Fruit fly (Drosophila melanogaster) whole organism, embryonic: ENCODE measurements around the gene CG13884.
A peak's percentile ranks its signal among the peaks of the same experiment; 100 is the strongest.

ENCODE experiments used
- Blimp-1 ChIP-seq: fragments of 200-800 bp; sonication (Bioruptor generic); optimal IDR thresholded peaks from 3 replicates; lab custom pipeline; 2018; ENCODE audit warnings: missing biosample characterization, missing genetic modification characterization, mild to moderate bottlenecking, moderate library complexity, missing genetic modification reagents
- Bteb2 ChIP-seq: fragments of 200-800 bp; sonication (Bioruptor generic); optimal IDR thresholded peaks from 2 replicates; lab custom pipeline; 2016; ENCODE audit warnings: missing biosample characterization, missing genetic modification characterization
- CG1024 ChIP-seq: fragments of 200-800 bp; sonication (Bioruptor generic); IDR thresholded peaks from 2 replicates; pipeline ENCODE4 v1.3.6; 2022; ENCODE audit warnings: missing biosample characterization, missing genetic modification characterization
- CG10366 ChIP-seq: fragments of 200-800 bp; sonication (Bioruptor generic); IDR thresholded peaks from 2 replicates; pipeline ENCODE4 v1.3.6; 2022; ENCODE audit warnings: missing biosample characterization, missing genetic modification characterization
- CG11696 ChIP-seq: fragments of 200-800 bp; sonication (Bioruptor generic); IDR thresholded peaks from 2 replicates; pipeline ENCODE4 v1.3.6; 2022; ENCODE audit warnings: missing biosample characterization, missing genetic modification characterization
- CG12659 ChIP-seq: fragments of 200-800 bp; sonication (Bioruptor generic); optimal IDR thresholded peaks from 3 replicates; lab custom pipeline; 2017; ENCODE audit warnings: mild to moderate bottlenecking, missing biosample characterization, missing genetic modification reagents, missing genetic modification characterization
- CG14441 ChIP-seq: fragments of 200-800 bp; sonication (Bioruptor generic); IDR thresholded peaks from 2 replicates; pipeline ENCODE4 v1.3.6; 2022; ENCODE audit warnings: missing biosample characterization, missing genetic modification characterization
- CG1529 ChIP-seq: fragments of 200-800 bp; sonication (Bioruptor generic); optimal IDR thresholded peaks from 3 replicates; lab custom pipeline; 2018; ENCODE audit warnings: missing biosample characterization, missing genetic modification characterization
- CG1603 ChIP-seq: fragments of 200-800 bp; sonication (Bioruptor generic); optimal IDR thresholded peaks from 2 replicates; lab custom pipeline; 2019; ENCODE audit warnings: missing biosample characterization, mild to moderate bottlenecking, missing genetic modification characterization, moderate library complexity
- CG17361 ChIP-seq: fragments of 200-800 bp; sonication (Bioruptor generic); IDR thresholded peaks from 3 replicates; pipeline ENCODE4 v1.3.6; 2022; ENCODE audit warnings: missing biosample characterization, missing genetic modification characterization
- CG17385 ChIP-seq: fragments of 200-800 bp; sonication (Bioruptor generic); optimal IDR thresholded peaks from 3 replicates; lab custom pipeline; 2018; ENCODE audit warnings: missing biosample characterization, mild to moderate bottlenecking, missing genetic modification characterization
- CG2120 ChIP-seq: fragments of 200-800 bp; sonication (Bioruptor generic); optimal IDR thresholded peaks from 3 replicates; lab custom pipeline; 2016; ENCODE audit warnings: missing biosample characterization, missing genetic modification characterization
- CG2678 ChIP-seq: fragments of 200-800 bp; sonication (Bioruptor generic); optimal IDR thresholded peaks from 3 replicates; lab custom pipeline; 2019; ENCODE audit warnings: missing biosample characterization, mild to moderate bottlenecking, missing genetic modification characterization, moderate library complexity
- CG32767 ChIP-seq: fragments of 200-800 bp; sonication (Bioruptor generic); IDR thresholded peaks from 2 replicates; pipeline ENCODE4 v1.3.6; 2022; ENCODE audit warnings: missing biosample characterization, missing genetic modification characterization
- CG4328 ChIP-seq: fragments of 200-800 bp; sonication (Bioruptor generic); optimal IDR thresholded peaks from 3 replicates; lab custom pipeline; 2017; ENCODE audit warnings: missing biosample characterization, missing genetic modification reagents, missing genetic modification characterization
- CG4404 ChIP-seq: fragments of 200-800 bp; sonication (Bioruptor generic); IDR thresholded peaks from 2 replicates; pipeline ENCODE4 v1.3.6; 2022; ENCODE audit warnings: missing biosample characterization, missing genetic modification characterization
- CG4617 ChIP-seq: fragments of 200-800 bp; sonication (Bioruptor generic); optimal IDR thresholded peaks from 3 replicates; lab custom pipeline; 2016; ENCODE audit warnings: missing biosample characterization, missing genetic modification characterization, borderline replicate concordance
- CG6791 ChIP-seq: fragments of 200-800 bp; sonication (Bioruptor generic); IDR thresholded peaks from 3 replicates; pipeline ENCODE4 v1.3.6; 2022; ENCODE audit warnings: missing biosample characterization, missing genetic modification characterization; ENCODE audit not compliant: partially characterized antibody
- CG6813 ChIP-seq: fragments of 200-800 bp; sonication (Bioruptor generic); optimal IDR thresholded peaks from 2 replicates; lab custom pipeline; 2017; ENCODE audit warnings: missing biosample characterization, missing genetic modification characterization, mild to moderate bottlenecking, moderate library complexity, missing genetic modification reagents
- CG7963 ChIP-seq: fragments of 200-800 bp; sonication (Bioruptor generic); IDR thresholded peaks from 3 replicates; pipeline ENCODE4 v1.3.6; 2022; ENCODE audit warnings: missing biosample characterization, missing genetic modification characterization; ENCODE audit not compliant: partially characterized antibody
- CG9437 ChIP-seq: fragments of 200-800 bp; sonication (Bioruptor generic); optimal IDR thresholded peaks from 2 replicates; lab custom pipeline; 2018; ENCODE audit warnings: missing biosample characterization, mild to moderate bottlenecking, missing genetic modification characterization
- CG9797 ChIP-seq: fragments of 200-800 bp; sonication (Bioruptor generic); optimal IDR thresholded peaks from 3 replicates; lab custom pipeline; 2018; ENCODE audit warnings: missing biosample characterization, mild to moderate bottlenecking, missing genetic modification characterization
- CkIIα-i1 ChIP-seq: fragments of 200-800 bp; sonication (Bioruptor generic); IDR thresholded peaks from 2 replicates; pipeline ENCODE4 v1.3.6; 2022; ENCODE audit warnings: missing biosample characterization, missing genetic modification characterization
- GATAe ChIP-seq: fragments of 200-800 bp; sonication (Bioruptor generic); conservative IDR thresholded peaks from 2 replicates; pipeline ENCODE4 v1.3.6; 2022; ENCODE audit warnings: missing biosample characterization, missing genetic modification characterization
- H15 ChIP-seq: fragments of 200-800 bp; sonication (Bioruptor generic); IDR thresholded peaks from 3 replicates; pipeline ENCODE4 v1.3.6; 2022; ENCODE audit warnings: missing biosample characterization, missing genetic modification characterization
- Hr51 ChIP-seq, 2 experiments: fragments of 200-800 bp; sonication (Bioruptor generic); optimal IDR thresholded peaks; 2 replicates in 1 of 2; 3 replicates in 1 of 2; lab custom pipeline; 2016 to 2018; ENCODE audit warnings: missing biosample characterization in 2 of 2, missing genetic modification characterization in 2 of 2, mild to moderate bottlenecking in 1 of 2, moderate library complexity in 1 of 2
- Meics ChIP-seq: fragments of 200-800 bp; sonication (Bioruptor generic); optimal IDR thresholded peaks from 2 replicates; lab custom pipeline; 2017; ENCODE audit warnings: missing biosample characterization, mild to moderate bottlenecking, missing genetic modification characterization
- Mrtf ChIP-seq: fragments of 200-800 bp; sonication (Bioruptor generic); IDR thresholded peaks from 3 replicates; pipeline ENCODE4 v1.3.6; 2022; ENCODE audit warnings: missing biosample characterization, missing genetic modification characterization
- Tbp ChIP-seq: fragments of >200 bp; optimal IDR thresholded peaks from 2 replicates; lab custom pipeline; 2018; ENCODE audit warnings: missing biosample characterization, missing genetic modification characterization
- bbx ChIP-seq: fragments of 200-800 bp; sonication (Bioruptor generic); IDR thresholded peaks from 2 replicates; pipeline ENCODE4 v1.3.6; 2022; ENCODE audit warnings: missing biosample characterization, missing genetic modification characterization; ENCODE audit not compliant: partially characterized antibody
- fd102C ChIP-seq: fragments of 200-800 bp; sonication (Bioruptor generic); optimal IDR thresholded peaks from 2 replicates; lab custom pipeline; 2018; ENCODE audit warnings: missing biosample characterization, mild to moderate bottlenecking, missing genetic modification characterization, moderate library complexity
- gsb-n ChIP-seq: fragments of 200-800 bp; sonication (Bioruptor generic); optimal IDR thresholded peaks from 3 replicates; lab custom pipeline; 2018; ENCODE audit warnings: missing biosample characterization, mild to moderate bottlenecking, missing genetic modification characterization
- her ChIP-seq: fragments of 200-800 bp; sonication (Bioruptor generic); optimal IDR thresholded peaks from 2 replicates; lab custom pipeline; 2016; ENCODE audit warnings: missing biosample characterization, missing genetic modification characterization
- klu ChIP-seq: fragments of 200-800 bp; sonication (Bioruptor generic); IDR thresholded peaks from 2 replicates; pipeline ENCODE4 v1.3.6; 2022; ENCODE audit warnings: missing biosample characterization, missing genetic modification characterization
- lab ChIP-seq: fragments of 200-800 bp; sonication (Bioruptor generic); optimal IDR thresholded peaks from 3 replicates; lab custom pipeline; 2017; ENCODE audit warnings: missing biosample characterization, missing genetic modification characterization, mild to moderate bottlenecking, moderate library complexity, missing genetic modification reagents
- lilli ChIP-seq: fragments of 200-800 bp; sonication (Bioruptor generic); optimal IDR thresholded peaks from 3 replicates; lab custom pipeline; 2016; ENCODE audit warnings: missing biosample characterization, missing genetic modification characterization
- lov ChIP-seq, 2 experiments: fragments of 200-800 bp in 1 of 2; fragments of >200 bp in 1 of 2; sonication (Bioruptor generic) in 1 of 2; IDR thresholded peaks in 1 of 2; optimal IDR thresholded peaks in 1 of 2; 2 replicates in 1 of 2; 3 replicates in 1 of 2; pipeline versions ENCODE4 v1.3.6 to Lab custom; 2017 to 2022; ENCODE audit warnings: missing biosample characterization in 1 of 2, missing genetic modification characterization in 1 of 2
- nerfin-1 ChIP-seq: fragments of 200-800 bp; sonication (Bioruptor generic); optimal IDR thresholded peaks from 3 replicates; lab custom pipeline; 2019; ENCODE audit warnings: missing biosample characterization, mild to moderate bottlenecking, missing genetic modification characterization, moderate library complexity
- nmo ChIP-seq: fragments of 200-800 bp; sonication (Bioruptor generic); optimal IDR thresholded peaks from 2 replicates; lab custom pipeline; 2018; ENCODE audit warnings: missing biosample characterization, mild to moderate bottlenecking, missing genetic modification characterization, moderate library complexity
- pum ChIP-seq: fragments of 200-800 bp; sonication (Bioruptor generic); optimal IDR thresholded peaks from 2 replicates; lab custom pipeline; 2016; ENCODE audit warnings: missing biosample characterization, missing genetic modification characterization
- rib ChIP-seq: fragments of 200-800 bp; sonication (Bioruptor generic); IDR thresholded peaks from 2 replicates; pipeline ENCODE4 v1.3.6; 2022; ENCODE audit warnings: missing biosample characterization, missing genetic modification characterization
- sisA ChIP-seq: fragments of 200-800 bp; sonication (Bioruptor generic); IDR thresholded peaks from 2 replicates; pipeline ENCODE4 v1.3.6; 2022; ENCODE audit warnings: missing biosample characterization, missing genetic modification characterization
- toy ChIP-seq: fragments of 200-800 bp; sonication (Bioruptor generic); IDR thresholded peaks from 2 replicates; pipeline ENCODE4 v1.3.6; 2022; ENCODE audit warnings: missing biosample characterization, missing genetic modification characterization
- ttk ChIP-seq: fragments of 200-800 bp; sonication (Bioruptor generic); IDR thresholded peaks from 2 replicates; pipeline ENCODE4 v2.1.2; 2022; ENCODE audit warnings: missing biosample characterization, missing genetic modification characterization
- unc-4 ChIP-seq: fragments of 200-800 bp; sonication (Bioruptor generic); IDR thresholded peaks from 2 replicates; pipeline ENCODE4 v1.3.6; 2022; ENCODE audit warnings: missing biosample characterization, missing genetic modification characterization; ENCODE audit not compliant: partially characterized antibody
- unpg ChIP-seq: fragments of 200-800 bp; sonication (Bioruptor generic); optimal IDR thresholded peaks from 3 replicates; lab custom pipeline; 2018; ENCODE audit warnings: missing biosample characterization, mild to moderate bottlenecking, missing genetic modification characterization, moderate library complexity
- z ChIP-seq: fragments of 200-800 bp; sonication (Bioruptor generic); IDR thresholded peaks from 3 replicates; pipeline ENCODE4 v1.3.6; 2022; ENCODE audit warnings: missing biosample characterization, missing genetic modification characterization

Gene CG13884

DNA sequence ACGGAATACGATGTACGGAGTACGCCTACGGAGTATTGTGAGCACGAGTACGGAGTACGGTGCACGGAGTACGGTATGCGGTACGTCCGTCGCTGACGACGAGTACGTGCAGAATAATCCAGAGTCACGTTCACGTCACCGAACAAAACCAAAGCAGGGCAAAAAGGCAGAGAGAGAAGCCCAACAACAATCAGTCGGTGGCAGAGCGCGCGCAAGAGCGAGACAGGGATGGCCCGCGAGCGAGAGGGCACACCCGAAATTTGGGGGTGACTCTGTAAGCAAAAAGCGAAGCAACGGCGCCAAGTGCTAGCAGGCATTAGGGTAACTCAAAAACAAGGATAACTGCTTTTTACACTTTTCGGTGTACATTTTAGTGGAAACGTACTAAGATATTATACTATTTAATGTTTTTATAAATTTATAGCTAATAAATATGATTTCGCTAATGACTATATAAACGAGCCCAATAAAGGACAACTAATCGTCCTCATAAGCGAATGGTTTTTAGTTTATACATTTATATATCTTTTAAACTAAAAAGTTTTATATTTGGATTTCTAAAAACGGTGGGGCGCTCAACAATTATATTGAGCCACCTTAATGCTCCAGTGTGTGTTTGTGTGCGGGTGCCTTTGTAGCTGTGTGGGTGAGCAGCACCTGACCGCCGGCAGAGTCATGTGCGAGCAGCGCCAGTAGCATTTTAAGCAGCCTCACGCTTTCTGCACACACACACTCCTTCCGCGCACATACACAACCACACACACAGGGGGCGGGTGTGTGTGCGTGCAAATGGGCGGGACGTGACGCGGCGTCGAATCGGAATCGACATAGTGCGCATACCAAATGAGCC, 11.2 kb upstream of the CG13884 start (continued):
- TF ChIP-seq her (GFP tag; lab: Kevin White, UChicago) (no peak), z (GFP tag; lab: Robert Waterston, UW) (no peak), CG2120 (GFP tag; lab: Kevin White, UChicago) (peak; percentile 74), CkIIα-i1 (GFP tag; lab: Robert Waterston, UW) (no peak), nmo (GFP tag; lab: Kevin White, UChicago) (peak; percentile 89), CG7963 (GFP tag; lab: Robert Waterston, UW) (no peak), klu (peak; percentile 50), CG11696 (GFP tag; lab: Robert Waterston, UW) (peak; percentile 50; the same call in 1 of the 2 replicates), Tbp (GFP tag; lab: Kevin White, UChicago) (no peak), nerfin-1 (peak; percentile 85), fd102C (GFP tag; lab: Kevin White, UChicago) (peak; percentile 30), Hr51 (GFP tag; optimal IDR thresholded peaks at IDR 0.05; lab: Kevin White, UChicago) (peak; percentile 26 to 93), rib (GFP tag; lab: Robert Waterston, UW) (no peak), H15 (GFP tag; lab: Robert Waterston, UW) (0 out of 3 replicates have a peak, but pooled peaks have one; percentile 56), CG9797 (GFP tag; lab: Kevin White, UChicago) (peak; percentile 18), CG9437 (GFP tag; lab: Kevin White, UChicago) (peak; percentile 79), Blimp-1 (GFP tag; lab: Kevin White, UChicago) (peak; percentile 87), CG32767 (GFP tag; lab: Robert Waterston, UW) (peak; percentile 72), gsb-n (tag; lab: Kevin White, UChicago) (peak; percentile 86), sisA (peak; percentile 50; the same call in 1 of the 2 replicates), lov (optimal IDR thresholded peaks at IDR 0.05; lab: Kevin White, UChicago) (no peak), lov (GFP tag; IDR thresholded peaks at IDR 0.05; lab: Robert Waterston, UW) (no peak), Bteb2 (peak; percentile 24), CG4328 (GFP tag; lab: Kevin White, UChicago) (peak; percentile 91), CG4617 (GFP tag; lab: Kevin White, UChicago) (peak; percentile 35), CG1603 (tag; lab: Kevin White, UChicago) (peak; percentile 39), CG6813 (GFP tag; lab: Kevin White, UChicago) (peak; percentile 93), GATAe (no peak), toy (GFP tag; lab: Robert Waterston, UW) (peak; percentile 58; the same call in 1 of the 2 replicates), CG14441 (peak; percentile 63; the same call in 1 of the 2 replicates), ttk (peak; percentile 60), CG1024 (GFP tag; lab: Robert Waterston, UW) (no peak; the same call in 1 of the 2 replicates), Mrtf (GFP tag; lab: Robert Waterston, UW) (peak; percentile 38; the same call in 1 of the 3 replicates), CG12659 (GFP tag; lab: Kevin White, UChicago) (peak; percentile 93), unc-4 (GFP tag; lab: Robert Waterston, UW) (0 out of 2 replicates have a peak, but pooled peaks have one; percentile 13), unpg (GFP tag; lab: Kevin White, UChicago) (peak; percentile 95), CG10366 (GFP tag; lab: Robert Waterston, UW) (peak; percentile 71), CG6791 (GFP tag; lab: Robert Waterston, UW) (no peak), CG4404 (peak; percentile 65), CG1529 (peak; percentile 89), lilli (GFP tag; lab: Kevin White, UChicago) (peak; percentile 69), CG17361 (GFP tag; lab: Robert Waterston, UW) (peak; percentile 96), Meics (GFP tag; lab: Kevin White, UChicago) (peak; percentile 95), CG17385 (peak; percentile 90), pum (GFP tag; lab: Kevin White, UChicago) (no peak), lab (peak; percentile 95), CG2678 (tag; lab: Kevin White, UChicago) (peak; percentile 97), bbx (0 out of 2 replicates have a peak, but pooled peaks have one; percentile 34)
